Worm (Caenorhabditis elegans) whole organism, L3 larva: ENCODE data around the gene W08E12.4.

ENCODE experiments used
- nhr-28 ChIP-seq: fragments of 150-350 bp; optimal IDR thresholded peaks from 2 replicates; lab custom pipeline; 2014; ENCODE audit warnings: missing biosample characterization, missing genetic modification characterization
- zag-1 ChIP-seq: fragments of 150-350 bp; optimal IDR thresholded peaks from 2 replicates; lab custom pipeline; 2014; ENCODE audit warnings: missing biosample characterization, missing genetic modification characterization

DNA sequence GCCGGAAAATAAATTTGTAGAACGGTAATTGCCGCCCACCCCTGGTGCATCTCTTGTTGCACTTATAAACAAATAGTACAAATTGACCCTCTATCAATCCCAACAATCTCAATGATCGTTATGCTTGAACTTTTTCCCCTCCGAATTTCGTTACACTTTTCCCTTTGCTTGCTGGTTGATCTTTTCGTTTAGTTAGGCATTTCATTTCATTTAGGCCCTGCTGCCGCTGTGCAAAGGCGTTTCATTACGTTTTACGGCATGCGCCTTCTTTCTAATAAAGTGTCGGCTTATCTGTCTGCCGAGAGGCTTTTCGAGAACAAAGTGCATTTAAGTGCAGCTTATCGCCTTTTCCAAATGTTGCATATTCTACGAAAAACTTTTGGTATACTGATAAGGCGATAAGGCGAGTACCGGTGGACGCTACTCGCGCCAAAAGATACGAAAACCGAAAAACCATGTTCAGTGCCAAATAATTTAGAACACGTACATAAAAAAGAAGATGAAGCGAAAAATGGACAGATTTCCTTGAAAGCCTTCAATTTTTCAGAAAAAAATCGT, 8.6 kb downstream of the W08E12.4 start:
- TF ChIP-seq nhr-28 (tag; lab: Kevin White, UChicago) (no peak), zag-1 (tag; lab: Kevin White, UChicago) (no peak)
